Worm (Caenorhabditis elegans): ENCODE results near the gene hpo-30.

ce11 chrV:12351842-12352241 lies 41.7 kb upstream of the hpo-30 start:
- TF ChIP-seq flt-1 (GFP tag; IDR thresholded peaks at IDR 0.05): no peak
- TF ChIP-seq med-1 (GFP tag; optimal IDR thresholded peaks at IDR 0.05; ENCODE audit: insufficient read depth): no peak
- no peak for TF ChIP-seq klf-2 (GFP tag; conservative IDR thresholded peaks at IDR 0.05)
- no peak for TF ChIP-seq tab-1 (GFP tag; IDR thresholded peaks at IDR 0.05)

All from whole organism, midembryonic.